Worm (Caenorhabditis elegans) whole organism, L2 larva: ENCODE data around the gene F10C1.8.

Experiments used
- C34F6.9 ChIP-seq: fragments of 150-350 bp; optimal IDR thresholded peaks from 2 replicates; lab custom pipeline; 2014; ENCODE audit warnings: missing biosample characterization, missing genetic modification characterization
- F13H6.1 ChIP-seq: sonication (generic microtip); optimal IDR thresholded peaks from 2 replicates; lab custom pipeline; 2016; ENCODE audit warnings: missing genetic modification characterization, missing compliant biosample characterization
- R02D3.7 ChIP-seq: fragments of 150-350 bp; optimal IDR thresholded peaks from 2 replicates; lab custom pipeline; 2014; ENCODE audit warnings: missing biosample characterization, missing genetic modification characterization
- ZK546.5 ChIP-seq: sonication (generic microtip); optimal IDR thresholded peaks from 2 replicates; lab custom pipeline; 2017; ENCODE audit warnings: missing biosample characterization, missing genetic modification characterization
- alr-1 ChIP-seq: fragments of 150-350 bp; optimal IDR thresholded peaks from 2 replicates; lab custom pipeline; 2014; ENCODE audit warnings: missing biosample characterization, missing genetic modification characterization
- aly-2 ChIP-seq: fragments of 150-350 bp; optimal IDR thresholded peaks from 2 replicates; lab custom pipeline; 2014; ENCODE audit warnings: missing biosample characterization, missing genetic modification characterization
- ceh-16 ChIP-seq: fragments of 150-350 bp; optimal IDR thresholded peaks from 2 replicates; lab custom pipeline; 2014; ENCODE audit warnings: missing biosample characterization, missing genetic modification characterization
- dmd-4 ChIP-seq: sonication (generic microtip); optimal IDR thresholded peaks from 2 replicates; lab custom pipeline; 2017; ENCODE audit warnings: missing biosample characterization, missing genetic modification characterization
- elt-1 ChIP-seq: fragments of 150-350 bp; optimal IDR thresholded peaks from 2 replicates; lab custom pipeline; 2014; ENCODE audit warnings: missing biosample characterization, missing genetic modification characterization
- elt-3 ChIP-seq: sonication (generic microtip); optimal IDR thresholded peaks from 2 replicates; lab custom pipeline; 2017; ENCODE audit warnings: missing biosample characterization, missing genetic modification characterization
- fos-1 ChIP-seq: fragments of 150-350 bp; optimal IDR thresholded peaks from 2 replicates; lab custom pipeline; 2014; ENCODE audit warnings: missing biosample characterization, missing genetic modification characterization
- lin-13 ChIP-seq: fragments of 150-350 bp; optimal IDR thresholded peaks from 2 replicates; lab custom pipeline; 2014; ENCODE audit warnings: missing biosample characterization, missing genetic modification reagents, missing genetic modification characterization
- lsy-2 ChIP-seq, 2 experiments: fragments of 150-350 bp in 1 of 2; sonication (generic microtip) in 1 of 2; optimal IDR thresholded peaks; 2 replicates each; lab custom pipeline; 2014 to 2017; ENCODE audit warnings: missing biosample characterization in 2 of 2, missing genetic modification characterization in 2 of 2
- mab-5 ChIP-seq: fragments of 150-350 bp; optimal IDR thresholded peaks from 2 replicates; lab custom pipeline; 2014; ENCODE audit warnings: missing biosample characterization, missing genetic modification characterization
- mdl-1 ChIP-seq, 2 experiments: fragments of 150-350 bp in 1 of 2; sonication (generic microtip) in 1 of 2; optimal IDR thresholded peaks; 2 replicates each; lab custom pipeline; 2017; ENCODE audit warnings: missing biosample characterization in 2 of 2, missing genetic modification characterization in 2 of 2
- nhr-10 ChIP-seq: sonication (generic microtip); optimal IDR thresholded peaks from 2 replicates; lab custom pipeline; 2017; ENCODE audit warnings: missing biosample characterization, missing genetic modification characterization
- nhr-12 ChIP-seq: fragments of 150-350 bp; optimal IDR thresholded peaks from 2 replicates; lab custom pipeline; 2014; ENCODE audit warnings: missing biosample characterization, missing genetic modification characterization
- nhr-21 ChIP-seq: fragments of 150-350 bp; optimal IDR thresholded peaks from 2 replicates; lab custom pipeline; 2014; ENCODE audit warnings: missing biosample characterization, missing genetic modification characterization
- nhr-23 ChIP-seq: fragments of 150-350 bp; optimal IDR thresholded peaks from 2 replicates; lab custom pipeline; 2014; ENCODE audit warnings: missing biosample characterization, missing genetic modification reagents, missing genetic modification characterization
- nhr-25 ChIP-seq: fragments of 150-350 bp; sonication (generic microtip); optimal IDR thresholded peaks from 3 replicates; lab custom pipeline; 2014; ENCODE audit warnings: missing biosample characterization, missing genetic modification characterization
- nhr-6 ChIP-seq: fragments of 150-350 bp; optimal IDR thresholded peaks from 2 replicates; lab custom pipeline; 2014; ENCODE audit warnings: missing biosample characterization, missing genetic modification characterization
- nhr-77 ChIP-seq: fragments of 150-350 bp; optimal IDR thresholded peaks from 2 replicates; lab custom pipeline; 2014; ENCODE audit warnings: missing biosample characterization, missing genetic modification characterization
- peb-1 ChIP-seq: fragments of 150-350 bp; optimal IDR thresholded peaks from 2 replicates; lab custom pipeline; 2014; ENCODE audit warnings: missing biosample characterization, missing genetic modification characterization
- sem-4 ChIP-seq: fragments of 150-350 bp; optimal IDR thresholded peaks from 2 replicates; lab custom pipeline; 2014; ENCODE audit warnings: missing biosample characterization, missing genetic modification reagents, missing genetic modification characterization
- sma-3 ChIP-seq: sonication (generic microtip); optimal IDR thresholded peaks from 2 replicates; lab custom pipeline; 2016; ENCODE audit warnings: missing genetic modification reagents, missing genetic modification characterization, missing compliant biosample characterization
- sma-9 ChIP-seq, 2 experiments: fragments of 150-350 bp in 1 of 2; sonication (generic microtip) in 1 of 2; optimal IDR thresholded peaks; 2 replicates each; lab custom pipeline; 2014 to 2016; ENCODE audit warnings: missing genetic modification characterization in 2 of 2, mild to moderate bottlenecking in 1 of 2, missing biosample characterization in 1 of 2, missing compliant biosample characterization in 1 of 2, missing genetic modification reagents in 1 of 2, moderate library complexity in 1 of 2
- snpc-4 ChIP-seq: fragments of 150-350 bp; optimal IDR thresholded peaks from 2 replicates; lab custom pipeline; 2014; ENCODE audit warnings: missing biosample characterization, missing genetic modification characterization
- unc-39 ChIP-seq: fragments of 150-350 bp; optimal IDR thresholded peaks from 2 replicates; lab custom pipeline; 2014; ENCODE audit warnings: missing biosample characterization, missing genetic modification characterization
- unc-55 ChIP-seq: fragments of 150-350 bp; sonication (generic microtip); optimal IDR thresholded peaks from 3 replicates; lab custom pipeline; 2014; ENCODE audit warnings: missing biosample characterization, missing genetic modification reagents, missing genetic modification characterization
- unc-62 ChIP-seq: fragments of 150-350 bp; optimal IDR thresholded peaks from 2 replicates; lab custom pipeline; 2014; ENCODE audit warnings: missing biosample characterization, missing genetic modification reagents, missing genetic modification characterization
- ztf-1 ChIP-seq: fragments of 200-800 bp; sonication (Bioruptor generic); conservative IDR thresholded peaks from 2 replicates; pipeline ENCODE4 v1.3.6; 2022; ENCODE audit warnings: missing genetic modification characterization, missing compliant biosample characterization
- ztf-11 ChIP-seq: sonication (generic microtip); optimal IDR thresholded peaks from 2 replicates; lab custom pipeline; 2017; ENCODE audit warnings: missing biosample characterization, missing genetic modification characterization
- ztf-4 ChIP-seq: fragments of 150-350 bp; optimal IDR thresholded peaks from 2 replicates; lab custom pipeline; 2014; ENCODE audit warnings: missing biosample characterization, missing genetic modification characterization

The F10C1.8 gene

ce11 chrII:5727707-5728106 lies 26.6 kb upstream of the F10C1.8 start, which contains the start of gene rab-3:
rab-3 (minus strand) TSS chrII:5727853.
- TF ChIP-seq ztf-4 (no peak), C34F6.9 (tag; lab: Kevin White, UChicago) (peak; percentile 10)

- TF ChIP-seq ztf-1 (GFP tag; lab: Robert Waterston, UW) (no peak), sma-9 (GFP tag; optimal IDR thresholded peaks at IDR 0.05; lab: Kevin White, UChicago) (no peak), sma-9 (tag; optimal IDR thresholded peaks at IDR 0.05; lab: Kevin White, UChicago) (no peak), snpc-4 (tag; lab: Kevin White, UChicago) (no peak), mdl-1 (tag; optimal IDR thresholded peaks at IDR 0.05; lab: Kevin White, UChicago) (no peak), aly-2 (tag; lab: Kevin White, UChicago) (no peak), R02D3.7 (tag; lab: Kevin White, UChicago) (no peak), dmd-4 (tag; lab: Kevin White, UChicago) (no peak), F13H6.1 (no peak), unc-62 (GFP tag; lab: Kevin White, UChicago) (no peak), ztf-4 (no peak), ztf-11 (tag; lab: Kevin White, UChicago) (no peak), sem-4 (tag; lab: Kevin White, UChicago) (no peak), unc-39 (no peak), mab-5 (tag; lab: Kevin White, UChicago) (no peak), nhr-23 (no peak), alr-1 (tag; lab: Kevin White, UChicago) (no peak), nhr-25 (tag; lab: Kevin White, UChicago) (no peak), fos-1 (tag; lab: Kevin White, UChicago) (no peak)
Observed at ce11 chrII:5730343-5731083, 23.8 kb upstream of the F10C1.8 start, which contains the start of the genes C18A3.7 and C18A3.11. C18A3.7 (minus strand) TSS chrII:5730443. C18A3.11 (plus strand) TSS chrII:5731033.

- TF ChIP-seq nhr-77 (tag; lab: Kevin White, UChicago) (no peak), nhr-12 (tag; lab: Kevin White, UChicago) (no peak)
Observed at ce11 chrII:5734883-5735282, 19.4 kb upstream of the F10C1.8 start.

- TF ChIP-seq sem-4 (tag; lab: Kevin White, UChicago), result no peak
- TF ChIP-seq unc-62 (GFP tag; lab: Kevin White, UChicago), result no peak
- TF ChIP-seq R02D3.7 (tag; lab: Kevin White, UChicago), result no peak
- no peak for TF ChIP-seq lsy-2 (tag; optimal IDR thresholded peaks at IDR 0.05; lab: Kevin White, UChicago)
- TF ChIP-seq ztf-11 (tag; lab: Kevin White, UChicago), result no peak
- peak; percentile 20 for TF ChIP-seq elt-1 (tag; lab: Kevin White, UChicago)
- peak; percentile 94 for TF ChIP-seq ceh-16 (tag; lab: Kevin White, UChicago)
Observed at ce11 chrII:5735744-5736143, 18.5 kb upstream of the F10C1.8 start.

DNA sequence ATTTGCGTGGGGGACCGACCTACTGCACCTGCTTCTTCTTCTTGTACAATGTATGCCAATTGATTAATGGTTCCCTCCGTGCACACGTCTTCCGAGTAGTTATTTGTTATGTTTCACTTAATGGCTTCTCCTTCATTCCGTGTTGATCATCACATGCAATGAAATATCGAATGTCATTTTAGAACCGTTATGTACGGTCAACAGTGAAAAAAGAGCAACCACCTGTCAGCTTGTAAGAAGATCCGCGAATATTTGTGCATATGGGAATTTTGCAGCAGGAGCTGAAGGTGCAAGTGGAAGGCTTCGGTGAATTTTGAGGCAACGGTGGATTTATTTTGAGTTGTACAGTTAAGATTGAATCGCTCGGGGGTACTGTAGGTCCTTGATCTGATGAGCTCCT lies 17.7 kb upstream of the F10C1.8 start:
- TF ChIP-seq mab-5 (tag; lab: Kevin White, UChicago), result no peak
- no peak for TF ChIP-seq sma-3
- TF ChIP-seq lin-13 (GFP tag; lab: Kevin White, UChicago), result no peak
- TF ChIP-seq elt-1 (tag; lab: Kevin White, UChicago), result no peak
- TF ChIP-seq nhr-6 (tag; lab: Kevin White, UChicago), result no peak
- no peak for TF ChIP-seq sma-9 (GFP tag; optimal IDR thresholded peaks at IDR 0.05; lab: Kevin White, UChicago)
- no peak for TF ChIP-seq sma-9 (tag; optimal IDR thresholded peaks at IDR 0.05; lab: Kevin White, UChicago)
- no peak for TF ChIP-seq ZK546.5
- TF ChIP-seq mdl-1 (tag; optimal IDR thresholded peaks at IDR 0.05; lab: Kevin White, UChicago), result no peak
- TF ChIP-seq aly-2 (tag; lab: Kevin White, UChicago), result no peak
- TF ChIP-seq sem-4 (tag; lab: Kevin White, UChicago), result no peak
- no peak for TF ChIP-seq nhr-10 (tag; lab: Kevin White, UChicago)
- no peak for TF ChIP-seq unc-55 (GFP tag; lab: Kevin White, UChicago)
- TF ChIP-seq ztf-4, result no peak

DNA sequence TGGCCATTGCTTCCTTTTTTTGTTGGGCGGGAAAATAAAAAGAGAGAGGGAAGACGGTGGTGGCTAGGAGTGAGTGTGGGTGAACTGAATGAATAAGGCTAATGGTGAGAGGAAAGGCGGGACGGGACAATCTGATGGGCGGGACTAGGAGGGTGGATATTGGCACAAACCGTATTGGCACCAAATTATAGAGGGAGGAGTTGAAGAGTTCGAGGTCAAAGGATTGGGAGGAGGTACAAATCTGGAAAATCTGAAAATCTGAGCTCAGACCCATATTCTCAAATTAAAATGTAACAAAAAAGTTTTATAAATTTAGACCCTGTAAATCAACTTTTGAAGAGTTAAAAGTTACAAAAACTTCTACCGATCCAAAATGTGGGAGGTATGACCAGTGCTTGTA lies 15.5 kb upstream of the F10C1.8 start, which contains the start of gene hlh-14:
Gene hlh-14 (minus strand): TSS at position 101 of the 400 bp plus-strand sequence.
- TF ChIP-seq sma-9 (GFP tag; optimal IDR thresholded peaks at IDR 0.05; lab: Kevin White, UChicago), result no peak
- TF ChIP-seq sma-9 (tag; optimal IDR thresholded peaks at IDR 0.05; lab: Kevin White, UChicago), result no peak
- no peak for TF ChIP-seq fos-1 (tag; lab: Kevin White, UChicago)
- no peak for TF ChIP-seq sma-3
- no peak for TF ChIP-seq elt-1 (tag; lab: Kevin White, UChicago)
- TF ChIP-seq peb-1 (tag; lab: Kevin White, UChicago), result no peak
- TF ChIP-seq nhr-21 (tag; lab: Kevin White, UChicago), result no peak
- no peak for TF ChIP-seq elt-3
- TF ChIP-seq nhr-23, result no peak
- TF ChIP-seq lsy-2 (tag; optimal IDR thresholded peaks at IDR 0.05; lab: Kevin White, UChicago), result no peak
